Fruit fly (Drosophila melanogaster) whole organism, embryonic: ENCODE measurements around the gene Sgsh.

Experiments
- Atf6 ChIP-seq: fragments of 200-800 bp; sonication (Bioruptor generic); IDR thresholded peaks from 2 replicates; pipeline ENCODE4 v1.3.6; 2022; ENCODE audit warnings: missing biosample characterization, missing genetic modification characterization
- CG10543 ChIP-seq: fragments of 200-800 bp; sonication (Bioruptor generic); optimal IDR thresholded peaks from 3 replicates; lab custom pipeline; 2017; ENCODE audit warnings: missing biosample characterization, mild to moderate bottlenecking, missing genetic modification characterization, moderate library complexity
- CG11456 ChIP-seq: fragments of 200-800 bp; sonication (Bioruptor generic); IDR thresholded peaks from 3 replicates; pipeline ENCODE4 v1.3.6; 2022; ENCODE audit warnings: missing biosample characterization, missing genetic modification characterization
- CG12155 ChIP-seq: fragments of 200-800 bp; sonication (Bioruptor generic); optimal IDR thresholded peaks from 3 replicates; lab custom pipeline; 2016; ENCODE audit warnings: missing biosample characterization, missing genetic modification characterization
- CG15073 ChIP-seq: fragments of 200-800 bp; sonication (Bioruptor generic); optimal IDR thresholded peaks from 2 replicates; lab custom pipeline; 2016; ENCODE audit warnings: missing biosample characterization, missing genetic modification characterization
- CG15479 ChIP-seq: fragments of 200-800 bp; sonication (Bioruptor generic); optimal IDR thresholded peaks from 3 replicates; lab custom pipeline; 2019; ENCODE audit warnings: missing biosample characterization, mild to moderate bottlenecking, missing genetic modification characterization, moderate library complexity
- CG18599 ChIP-seq: fragments of 200-800 bp; sonication (Bioruptor generic); optimal IDR thresholded peaks from 3 replicates; lab custom pipeline; 2017; ENCODE audit warnings: missing biosample characterization, missing genetic modification characterization, mild to moderate bottlenecking, moderate library complexity, missing genetic modification reagents
- CG2199 ChIP-seq: fragments of 200-800 bp; sonication (Bioruptor generic); IDR thresholded peaks from 3 replicates; pipeline ENCODE4 v1.3.6; 2022; ENCODE audit warnings: missing biosample characterization, missing genetic modification characterization
- CG2875 ChIP-seq: fragments of 200-800 bp; sonication (Bioruptor generic); optimal IDR thresholded peaks from 2 replicates; lab custom pipeline; 2017; ENCODE audit warnings: missing biosample characterization, mild to moderate bottlenecking, missing genetic modification characterization, missing genetic modification reagents
- CG30431 ChIP-seq: fragments of 200-800 bp; sonication (Bioruptor generic); optimal IDR thresholded peaks from 2 replicates; lab custom pipeline; 2017; ENCODE audit warnings: missing biosample characterization, missing genetic modification characterization
- CG4730 ChIP-seq: fragments of 200-800 bp; sonication (Bioruptor generic); IDR thresholded peaks from 2 replicates; pipeline ENCODE4 v1.3.6; 2022; ENCODE audit warnings: missing biosample characterization, missing genetic modification characterization
- CG6689 ChIP-seq: fragments of 200-800 bp; sonication (Bioruptor generic); IDR thresholded peaks from 2 replicates; pipeline ENCODE4 v1.3.6; 2022; ENCODE audit warnings: missing biosample characterization, missing genetic modification characterization
- CG7786 ChIP-seq: fragments of 200-800 bp; sonication (Bioruptor generic); optimal IDR thresholded peaks from 2 replicates; lab custom pipeline; 2016; ENCODE audit warnings: missing biosample characterization, missing genetic modification characterization
- CHES-1-like ChIP-seq: fragments of 200-800 bp; sonication (Bioruptor generic); optimal IDR thresholded peaks from 2 replicates; lab custom pipeline; 2016; ENCODE audit warnings: missing biosample characterization, missing genetic modification characterization
- Dip2 ChIP-seq: fragments of 200-800 bp; sonication (Bioruptor generic); IDR thresholded peaks from 2 replicates; pipeline ENCODE4 v1.3.6; 2022; ENCODE audit warnings: missing biosample characterization, missing genetic modification characterization
- Drgx ChIP-seq: fragments of 200-800 bp; sonication (Bioruptor generic); IDR thresholded peaks from 2 replicates; pipeline ENCODE4 v1.3.6; 2022; ENCODE audit warnings: missing biosample characterization, missing genetic modification characterization
- HLH54F ChIP-seq: fragments of 200-800 bp; sonication (Bioruptor generic); optimal IDR thresholded peaks from 3 replicates; lab custom pipeline; 2016; ENCODE audit warnings: missing biosample characterization, missing genetic modification characterization
- Hmx ChIP-seq: fragments of 200-800 bp; sonication (Bioruptor generic); optimal IDR thresholded peaks from 2 replicates; lab custom pipeline; 2016; ENCODE audit warnings: missing biosample characterization, missing genetic modification characterization
- Lhr ChIP-seq: fragments of 200-800 bp; sonication (Bioruptor generic); optimal IDR thresholded peaks from 3 replicates; lab custom pipeline; 2017; ENCODE audit warnings: mild to moderate bottlenecking, missing biosample characterization, missing genetic modification reagents, missing genetic modification characterization
- Mad ChIP-seq: fragments of 200-800 bp; sonication (Bioruptor generic); optimal IDR thresholded peaks from 2 replicates; lab custom pipeline; 2016; ENCODE audit warnings: missing biosample characterization, missing genetic modification characterization
- NK7.1 ChIP-seq: fragments of 200-800 bp; sonication (Bioruptor generic); optimal IDR thresholded peaks from 3 replicates; lab custom pipeline; 2016; ENCODE audit warnings: missing biosample characterization, missing genetic modification characterization
- Nf-YC ChIP-seq: fragments of 200-800 bp; optimal IDR thresholded peaks from 3 replicates; lab custom pipeline; 2019; ENCODE audit warnings: missing biosample characterization, mild to moderate bottlenecking, missing genetic modification characterization, moderate library complexity
- Optix ChIP-seq: fragments of 200-800 bp; sonication (Bioruptor generic); IDR thresholded peaks from 3 replicates; pipeline ENCODE4 v1.3.6; 2022; ENCODE audit warnings: missing biosample characterization, missing genetic modification characterization
- Pdp1 ChIP-seq, 2 experiments: fragments of 200-800 bp; sonication (Bioruptor generic); optimal IDR thresholded peaks; 3 replicates each; lab custom pipeline; 2016; ENCODE audit warnings: missing biosample characterization in 2 of 2, missing genetic modification characterization in 2 of 2, mild to moderate bottlenecking in 1 of 2, moderate library complexity in 1 of 2
- Ravus ChIP-seq: fragments of 200-800 bp; sonication (Bioruptor generic); IDR thresholded peaks from 2 replicates; pipeline ENCODE4 v1.3.6; 2022; ENCODE audit warnings: missing biosample characterization, missing genetic modification characterization
- ara ChIP-seq: fragments of 200-800 bp; sonication (Bioruptor generic); IDR thresholded peaks from 2 replicates; pipeline ENCODE4 v1.3.6; 2022; ENCODE audit warnings: missing biosample characterization, missing genetic modification characterization
- az2 ChIP-seq: fragments of 200-800 bp; sonication (Bioruptor generic); optimal IDR thresholded peaks from 3 replicates; lab custom pipeline; 2016; ENCODE audit warnings: missing biosample characterization, missing genetic modification characterization
- cato ChIP-seq: fragments of 200-800 bp; sonication (Bioruptor generic); optimal IDR thresholded peaks from 2 replicates; lab custom pipeline; 2016; ENCODE audit warnings: missing biosample characterization, missing genetic modification characterization, borderline replicate concordance
- cg ChIP-seq: fragments of 200-800 bp; sonication (Bioruptor generic); optimal IDR thresholded peaks from 3 replicates; lab custom pipeline; 2019; ENCODE audit warnings: missing biosample characterization, mild to moderate bottlenecking, missing genetic modification characterization, moderate library complexity
- crc ChIP-seq: fragments of 200-800 bp; sonication (Bioruptor generic); optimal IDR thresholded peaks from 2 replicates; lab custom pipeline; 2016; ENCODE audit warnings: missing biosample characterization, missing genetic modification characterization
- crol ChIP-seq: fragments of 200-800 bp; sonication (Bioruptor generic); IDR thresholded peaks from 2 replicates; pipeline ENCODE4 v1.3.6; 2022; ENCODE audit warnings: missing biosample characterization, missing genetic modification characterization
- crp ChIP-seq, 2 experiments: fragments of 200-800 bp; sonication (Bioruptor generic); optimal IDR thresholded peaks; 2 replicates in 1 of 2; 3 replicates in 1 of 2; lab custom pipeline; 2017; ENCODE audit warnings: missing biosample characterization in 2 of 2, missing genetic modification characterization in 2 of 2, mild to moderate bottlenecking in 1 of 2, moderate library complexity in 1 of 2
- da ChIP-seq: fragments of 200-800 bp; sonication (Bioruptor generic); optimal IDR thresholded peaks from 2 replicates; lab custom pipeline; 2016; ENCODE audit warnings: missing biosample characterization, missing genetic modification characterization
- emc ChIP-seq: fragments of 200-800 bp; sonication (Bioruptor generic); optimal IDR thresholded peaks from 2 replicates; lab custom pipeline; 2016; ENCODE audit warnings: missing biosample characterization, missing genetic modification characterization
- gcm2 ChIP-seq: fragments of 200-800 bp; sonication (Bioruptor generic); optimal IDR thresholded peaks from 2 replicates; lab custom pipeline; 2016; ENCODE audit warnings: missing biosample characterization, missing genetic modification characterization
- gro ChIP-seq: fragments of 200-800 bp; sonication (Bioruptor generic); optimal IDR thresholded peaks from 2 replicates; lab custom pipeline; 2016; ENCODE audit warnings: missing biosample characterization, missing genetic modification characterization
- ind ChIP-seq: fragments of 200-800 bp; sonication (Bioruptor generic); optimal IDR thresholded peaks from 3 replicates; lab custom pipeline; 2016; ENCODE audit warnings: missing biosample characterization, missing genetic modification characterization
- jigr1 ChIP-seq: fragments of 200-800 bp; sonication (Bioruptor generic); IDR thresholded peaks from 3 replicates; pipeline ENCODE4 v1.3.6; 2022; ENCODE audit warnings: missing biosample characterization, missing genetic modification characterization
- ken ChIP-seq: fragments of 200-800 bp; sonication (Bioruptor generic); IDR thresholded peaks from 3 replicates; pipeline ENCODE4 v1.3.6; 2022; ENCODE audit warnings: missing biosample characterization, missing genetic modification characterization
- lilli ChIP-seq: fragments of 200-800 bp; sonication (Bioruptor generic); optimal IDR thresholded peaks from 3 replicates; lab custom pipeline; 2016; ENCODE audit warnings: missing biosample characterization, missing genetic modification characterization
- maf-S ChIP-seq: fragments of 200-800 bp; sonication (Bioruptor generic); optimal IDR thresholded peaks from 2 replicates; lab custom pipeline; 2016; ENCODE audit warnings: missing biosample characterization, missing genetic modification characterization
- nerfin-1 ChIP-seq: fragments of 200-800 bp; sonication (Bioruptor generic); optimal IDR thresholded peaks from 3 replicates; lab custom pipeline; 2019; ENCODE audit warnings: missing biosample characterization, mild to moderate bottlenecking, missing genetic modification characterization, moderate library complexity
- nmo ChIP-seq: fragments of 200-800 bp; sonication (Bioruptor generic); optimal IDR thresholded peaks from 2 replicates; lab custom pipeline; 2018; ENCODE audit warnings: missing biosample characterization, mild to moderate bottlenecking, missing genetic modification characterization, moderate library complexity
- odd ChIP-seq: fragments of 200-800 bp; sonication (Bioruptor generic); optimal IDR thresholded peaks from 2 replicates; lab custom pipeline; 2017; ENCODE audit warnings: missing biosample characterization, mild to moderate bottlenecking, missing genetic modification characterization
- otp ChIP-seq: fragments of 200-800 bp; sonication (Bioruptor generic); IDR thresholded peaks from 3 replicates; pipeline ENCODE4, ENCODE4 v1.3.6; 2022; ENCODE audit warnings: missing biosample characterization, missing genetic modification characterization
- phol ChIP-seq: fragments of 200-800 bp; sonication (Bioruptor generic); optimal IDR thresholded peaks from 3 replicates; lab custom pipeline; 2018; ENCODE audit warnings: missing biosample characterization, mild to moderate bottlenecking, missing genetic modification characterization, moderate library complexity
- sima ChIP-seq: fragments of 200-800 bp; sonication (Bioruptor generic); optimal IDR thresholded peaks from 2 replicates; lab custom pipeline; 2016; ENCODE audit warnings: missing biosample characterization, missing genetic modification characterization
- so ChIP-seq: fragments of 200-800 bp; sonication (Bioruptor generic); IDR thresholded peaks from 3 replicates; pipeline ENCODE4 v1.3.6; 2022; ENCODE audit warnings: missing biosample characterization, missing genetic modification characterization
- tap ChIP-seq: fragments of 200-800 bp; optimal IDR thresholded peaks from 3 replicates; lab custom pipeline; 2019; ENCODE audit warnings: missing biosample characterization, mild to moderate bottlenecking, missing genetic modification characterization, moderate library complexity
- twi ChIP-seq: fragments of 200-800 bp; optimal IDR thresholded peaks from 2 replicates; lab custom pipeline; 2019; ENCODE audit warnings: missing biosample characterization, mild to moderate bottlenecking, missing genetic modification characterization, moderate library complexity

The Sgsh gene

DNA sequence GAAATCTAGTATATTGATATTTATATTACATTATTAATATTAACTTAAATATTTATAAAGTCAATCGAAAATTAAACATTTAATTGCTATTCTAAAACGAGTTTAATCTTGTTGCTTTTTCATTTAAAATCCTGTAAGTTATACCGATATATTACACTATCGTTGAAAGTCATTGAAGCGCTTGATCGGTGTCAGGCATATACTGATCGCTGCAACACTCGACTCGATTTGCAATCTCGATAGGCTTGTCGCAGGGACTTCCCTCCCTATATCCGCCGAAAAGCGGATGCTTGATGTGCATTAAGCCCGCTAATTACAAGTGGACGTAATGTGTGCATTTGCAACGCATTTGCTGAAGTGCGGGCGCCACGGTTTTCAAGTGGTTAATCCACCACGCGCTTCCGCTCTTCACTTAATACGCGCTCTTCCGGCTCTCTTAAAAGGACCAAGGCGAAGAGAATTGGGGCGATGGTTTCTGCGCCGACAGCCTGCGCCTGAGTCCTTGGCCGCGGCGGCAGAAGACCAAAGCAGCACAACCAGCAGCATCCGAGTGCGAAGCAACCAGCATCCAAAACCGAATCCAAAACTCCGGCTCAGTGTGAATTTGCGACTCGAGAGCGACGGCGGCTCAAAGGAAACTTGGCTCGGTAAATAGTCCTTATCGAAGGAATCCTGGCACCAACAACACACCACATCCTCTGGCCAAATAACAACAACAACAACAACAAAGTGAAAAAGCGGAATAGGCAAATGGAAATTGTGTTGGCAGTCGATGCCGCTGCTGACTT, 16.4 kb upstream of the Sgsh start, which contains the start of gene CG42613 (continued):
- TF ChIP-seq CG6689 (GFP tag; lab: Robert Waterston, UW) (peak; percentile 34), phol (tag; lab: Kevin White, UChicago) (peak; percentile 69), CG11456 (GFP tag; lab: Robert Waterston, UW) (peak; percentile 83), CG18599 (GFP tag; lab: Kevin White, UChicago) (peak; percentile 14), Optix (peak; percentile 57), CG2875 (GFP tag; lab: Kevin White, UChicago) (peak; percentile 67), NK7.1 (GFP tag; lab: Kevin White, UChicago) (peak; percentile 42), Dip2 (GFP tag; lab: Robert Waterston, UW) (no peak), Lhr (peak; percentile 62), CG7786 (GFP tag; lab: Kevin White, UChicago) (peak; percentile 7), Drgx (GFP tag; lab: Robert Waterston, UW) (peak; percentile 15), Pdp1 (GFP tag; optimal IDR thresholded peaks at IDR 0.05; lab: Kevin White, UChicago) (peak in 1 of 2 experiments; percentile 20), CG30431 (GFP tag; lab: Kevin White, UChicago) (peak; percentile 52), odd (GFP tag; lab: Kevin White, UChicago) (peak; percentile 68), CG2199 (no peak), so (GFP tag; lab: Robert Waterston, UW) (peak; percentile 82; the same call in 2 of the 3 replicates), twi (tag; lab: Kevin White, UChicago) (peak; percentile 46), ara (GFP tag; lab: Robert Waterston, UW) (peak; percentile 73), maf-S (GFP tag; lab: Kevin White, UChicago) (peak; percentile 60), az2 (no peak), crc (GFP tag; lab: Kevin White, UChicago) (peak; percentile 23), CG12155 (no peak), cato (no peak), Mad (GFP tag; lab: Kevin White, UChicago) (peak; percentile 47), CG10543 (GFP tag; lab: Kevin White, UChicago) (no peak), CHES-1-like (GFP tag; lab: Kevin White, UChicago) (no peak), Nf-YC (tag; lab: Kevin White, UChicago) (no peak), CG15479 (GFP tag; lab: Kevin White, UChicago) (no peak), crol (no peak), Atf6 (GFP tag; lab: Robert Waterston, UW) (no peak), Hmx (GFP tag; lab: Kevin White, UChicago) (no peak), HLH54F (GFP tag; lab: Kevin White, UChicago) (peak; percentile 37), Ravus (GFP tag; lab: Robert Waterston, UW) (no peak), gcm2 (GFP tag; lab: Kevin White, UChicago) (no peak), da (no peak), emc (GFP tag; lab: Kevin White, UChicago) (no peak), nerfin-1 (tag; lab: Kevin White, UChicago) (no peak), CG4730 (GFP tag; lab: Robert Waterston, UW) (peak; percentile 55), nmo (GFP tag; lab: Kevin White, UChicago) (peak; percentile 2), crp (GFP tag; optimal IDR thresholded peaks at IDR 0.05; lab: Kevin White, UChicago) (no peak), gro (GFP tag; lab: Kevin White, UChicago) (no peak), lilli (GFP tag; lab: Kevin White, UChicago) (no peak), ken (GFP tag; lab: Robert Waterston, UW) (peak; percentile 68; the same call in 2 of the 3 replicates), jigr1 (no peak), CG15073 (GFP tag; lab: Kevin White, UChicago) (no peak), tap (tag; lab: Kevin White, UChicago) (peak; percentile 47), ind (GFP tag; lab: Kevin White, UChicago) (peak; percentile 31), sima (GFP tag; lab: Kevin White, UChicago) (peak; percentile 6), otp (peak; percentile 77; the same call in 2 of the 3 replicates), cg (GFP tag; lab: Kevin White, UChicago) (no peak)
